Fruit fly (Drosophila melanogaster) whole organism, embryonic: ENCODE measurements around the gene CG5043.
A peak's percentile ranks its signal among the peaks of the same experiment; 100 is the strongest.

Source experiments
- ATbp ChIP-seq: fragments of 200-800 bp; sonication (Bioruptor generic); optimal IDR thresholded peaks from 2 replicates; lab custom pipeline; 2017; ENCODE audit warnings: missing biosample characterization, mild to moderate bottlenecking, missing genetic modification characterization, missing genetic modification reagents
- CG10543 ChIP-seq: fragments of 200-800 bp; sonication (Bioruptor generic); optimal IDR thresholded peaks from 3 replicates; lab custom pipeline; 2017; ENCODE audit warnings: missing biosample characterization, mild to moderate bottlenecking, missing genetic modification characterization, moderate library complexity
- CG11456 ChIP-seq: fragments of 200-800 bp; sonication (Bioruptor generic); IDR thresholded peaks from 3 replicates; pipeline ENCODE4 v1.3.6; 2022; ENCODE audit warnings: missing biosample characterization, missing genetic modification characterization
- CG11560 ChIP-seq: fragments of 200-800 bp; sonication (Bioruptor generic); IDR thresholded peaks from 3 replicates; pipeline ENCODE4 v1.3.6; 2022; ENCODE audit warnings: missing biosample characterization, missing genetic modification characterization
- CG1233 ChIP-seq: fragments of 200-800 bp; sonication (Bioruptor generic); optimal IDR thresholded peaks from 4 replicates; lab custom pipeline; 2018; ENCODE audit warnings: missing biosample characterization, mild to moderate bottlenecking, missing genetic modification characterization
- CG13624 ChIP-seq: fragments of 200-800 bp; sonication (Bioruptor generic); optimal IDR thresholded peaks from 2 replicates; lab custom pipeline; 2016; ENCODE audit warnings: missing biosample characterization, missing genetic modification characterization
- CG14014 ChIP-seq: fragments of 200-800 bp; sonication (Bioruptor generic); IDR thresholded peaks from 2 replicates; pipeline ENCODE4 v1.3.6; 2022; ENCODE audit warnings: missing biosample characterization, missing genetic modification characterization
- CG15269 ChIP-seq: fragments of 200-800 bp; sonication (Bioruptor generic); optimal IDR thresholded peaks from 2 replicates; lab custom pipeline; 2018; ENCODE audit warnings: missing biosample characterization, mild to moderate bottlenecking, missing genetic modification characterization, moderate library complexity
- CG1529 ChIP-seq: fragments of 200-800 bp; sonication (Bioruptor generic); optimal IDR thresholded peaks from 3 replicates; lab custom pipeline; 2018; ENCODE audit warnings: missing biosample characterization, missing genetic modification characterization
- CG16779 ChIP-seq: fragments of 200-800 bp; sonication (Bioruptor generic); IDR thresholded peaks from 2 replicates; pipeline ENCODE4 v1.3.6; 2022; ENCODE audit warnings: missing biosample characterization, missing genetic modification characterization
- CG17359 ChIP-seq: fragments of 200-800 bp; sonication (Bioruptor generic); optimal IDR thresholded peaks from 3 replicates; lab custom pipeline; 2018; ENCODE audit warnings: missing biosample characterization, mild to moderate bottlenecking, missing genetic modification characterization, moderate library complexity
- CG17385 ChIP-seq: fragments of 200-800 bp; sonication (Bioruptor generic); optimal IDR thresholded peaks from 3 replicates; lab custom pipeline; 2018; ENCODE audit warnings: missing biosample characterization, mild to moderate bottlenecking, missing genetic modification characterization
- CG2129 ChIP-seq: fragments of 200-800 bp; sonication (Bioruptor generic); IDR thresholded peaks from 2 replicates; pipeline ENCODE4 v1.3.6; 2022; ENCODE audit warnings: missing biosample characterization, missing genetic modification characterization; ENCODE audit not compliant: partially characterized antibody
- CG2202 ChIP-seq: fragments of 200-800 bp; sonication (Bioruptor generic); optimal IDR thresholded peaks from 2 replicates; lab custom pipeline; 2018; ENCODE audit warnings: missing biosample characterization, mild to moderate bottlenecking, missing genetic modification characterization
- CG30020 ChIP-seq: fragments of 200-800 bp; optimal IDR thresholded peaks from 2 replicates; lab custom pipeline; 2019; ENCODE audit warnings: missing biosample characterization, mild to moderate bottlenecking, missing genetic modification characterization, moderate library complexity
- CG3407 ChIP-seq: fragments of 200-800 bp; sonication (Bioruptor generic); optimal IDR thresholded peaks from 2 replicates; lab custom pipeline; 2018; ENCODE audit warnings: missing biosample characterization, mild to moderate bottlenecking, missing genetic modification characterization
- CG34224 ChIP-seq: fragments of 200-800 bp; sonication (Bioruptor generic); IDR thresholded peaks from 3 replicates; pipeline ENCODE4 v1.3.6; 2022; ENCODE audit warnings: missing biosample characterization, missing genetic modification characterization; ENCODE audit not compliant: partially characterized antibody
- CG5953 ChIP-seq: fragments of 200-800 bp; sonication (Bioruptor generic); IDR thresholded peaks from 2 replicates; pipeline ENCODE4 v1.3.6; 2022; ENCODE audit warnings: missing biosample characterization, missing genetic modification characterization
- CG7357 ChIP-seq: fragments of 200-800 bp; sonication (Bioruptor generic); IDR thresholded peaks from 3 replicates; pipeline ENCODE4 v1.3.6; 2022; ENCODE audit warnings: missing biosample characterization, missing genetic modification characterization
- CG7745 ChIP-seq: fragments of 200-800 bp; sonication (Bioruptor generic); optimal IDR thresholded peaks from 2 replicates; lab custom pipeline; 2018; ENCODE audit warnings: missing biosample characterization, mild to moderate bottlenecking, missing genetic modification characterization, moderate library complexity
- CG7839 ChIP-seq: fragments of 200-800 bp; sonication (Bioruptor generic); optimal IDR thresholded peaks from 3 replicates; lab custom pipeline; 2018; ENCODE audit warnings: missing biosample characterization, mild to moderate bottlenecking, missing genetic modification characterization, moderate library complexity
- CG7928 ChIP-seq: fragments of 200-800 bp; sonication (Bioruptor generic); optimal IDR thresholded peaks from 2 replicates; lab custom pipeline; 2017; ENCODE audit warnings: missing biosample characterization, mild to moderate bottlenecking, missing genetic modification characterization
- CG8765 ChIP-seq: fragments of 200-800 bp; sonication (Bioruptor generic); IDR thresholded peaks from 2 replicates; pipeline ENCODE4 v1.3.6; 2022; ENCODE audit warnings: missing biosample characterization, missing genetic modification characterization
- CG8924 ChIP-seq: fragments of 200-800 bp; optimal IDR thresholded peaks from 3 replicates; lab custom pipeline; 2019; ENCODE audit warnings: missing biosample characterization, mild to moderate bottlenecking, missing genetic modification characterization, moderate library complexity
- CG9817 ChIP-seq: fragments of 200-800 bp; sonication (Bioruptor generic); optimal IDR thresholded peaks from 2 replicates; lab custom pipeline; 2018; ENCODE audit warnings: missing biosample characterization, mild to moderate bottlenecking, missing genetic modification characterization, moderate library complexity
- D ChIP-seq, 2 experiments: fragments of 200-800 bp in 1 of 2; fragments of >200 bp in 1 of 2; sonication (Bioruptor generic) in 1 of 2; optimal IDR thresholded peaks; 2 replicates in 1 of 2; 3 replicates in 1 of 2; lab custom pipeline; 2017; ENCODE audit warnings: mild to moderate bottlenecking in 1 of 2, missing biosample characterization in 1 of 2, missing genetic modification characterization in 1 of 2, missing genetic modification reagents in 1 of 2
- D19A ChIP-seq: fragments of 200-800 bp; optimal IDR thresholded peaks from 3 replicates; lab custom pipeline; 2019; ENCODE audit warnings: missing biosample characterization, mild to moderate bottlenecking, missing genetic modification characterization, moderate library complexity
- Mad ChIP-seq: fragments of 200-800 bp; sonication (Bioruptor generic); optimal IDR thresholded peaks from 2 replicates; lab custom pipeline; 2016; ENCODE audit warnings: missing biosample characterization, missing genetic modification characterization
- Nf-YC ChIP-seq: fragments of 200-800 bp; optimal IDR thresholded peaks from 3 replicates; lab custom pipeline; 2019; ENCODE audit warnings: missing biosample characterization, mild to moderate bottlenecking, missing genetic modification characterization, moderate library complexity
- Rx ChIP-seq: fragments of 200-800 bp; sonication (Bioruptor generic); IDR thresholded peaks from 2 replicates; pipeline ENCODE4 v1.3.6; 2022; ENCODE audit warnings: missing biosample characterization, missing genetic modification characterization
- Usf ChIP-seq: fragments of 200-800 bp; sonication (Bioruptor generic); optimal IDR thresholded peaks from 2 replicates; lab custom pipeline; 2017; ENCODE audit warnings: missing genotype, missing biosample characterization, missing genetic modification characterization
- aop ChIP-seq: fragments of 200-800 bp; sonication (Bioruptor generic); IDR thresholded peaks from 2 replicates; pipeline ENCODE4 v1.3.6; 2022; ENCODE audit warnings: missing biosample characterization, missing genetic modification characterization
- bab2 ChIP-seq: fragments of 200-800 bp; sonication (Bioruptor generic); optimal IDR thresholded peaks from 2 replicates; lab custom pipeline; 2016; ENCODE audit warnings: missing biosample characterization, missing genetic modification characterization
- bcd ChIP-seq: fragments of 200-800 bp; sonication (Bioruptor generic); optimal IDR thresholded peaks from 2 replicates; lab custom pipeline; 2017; ENCODE audit warnings: missing biosample characterization, mild to moderate bottlenecking, missing genetic modification characterization
- br ChIP-seq: fragments of >200 bp; optimal IDR thresholded peaks from 2 replicates; lab custom pipeline; 2017
- cas ChIP-seq: fragments of 200-800 bp; sonication (Bioruptor generic); IDR thresholded peaks from 2 replicates; pipeline ENCODE4 v1.3.6; 2022; ENCODE audit warnings: missing biosample characterization, missing genetic modification characterization
- cato ChIP-seq: fragments of 200-800 bp; sonication (Bioruptor generic); optimal IDR thresholded peaks from 2 replicates; lab custom pipeline; 2016; ENCODE audit warnings: missing biosample characterization, missing genetic modification characterization, borderline replicate concordance
- corto ChIP-seq: fragments of 200-800 bp; sonication (Bioruptor generic); optimal IDR thresholded peaks from 2 replicates; lab custom pipeline; 2016; ENCODE audit warnings: missing biosample characterization, mild to moderate bottlenecking, missing genetic modification characterization, moderate library complexity
- crc ChIP-seq: fragments of 200-800 bp; sonication (Bioruptor generic); optimal IDR thresholded peaks from 2 replicates; lab custom pipeline; 2016; ENCODE audit warnings: missing biosample characterization, missing genetic modification characterization
- croc ChIP-seq: fragments of 200-800 bp; sonication (Bioruptor generic); conservative IDR thresholded peaks from 3 replicates; pipeline ENCODE4 v1.3.6; 2022; ENCODE audit warnings: missing biosample characterization, missing genetic modification characterization
- eyg ChIP-seq: fragments of 200-800 bp; sonication (Bioruptor generic); optimal IDR thresholded peaks from 3 replicates; lab custom pipeline; 2016; ENCODE audit warnings: missing biosample characterization, missing genetic modification characterization
- fd96Cb ChIP-seq: fragments of 200-800 bp; sonication (Bioruptor generic); optimal IDR thresholded peaks from 2 replicates; lab custom pipeline; 2018; ENCODE audit warnings: missing biosample characterization, mild to moderate bottlenecking, missing genetic modification characterization, moderate library complexity
- gsb ChIP-seq: fragments of 200-800 bp; sonication (Bioruptor generic); IDR thresholded peaks from 2 replicates; pipeline ENCODE4 v1.3.6; 2022; ENCODE audit warnings: missing biosample characterization, missing genetic modification characterization
- nau ChIP-seq: fragments of 200-800 bp; sonication (Bioruptor generic); optimal IDR thresholded peaks from 3 replicates; lab custom pipeline; 2017; ENCODE audit warnings: missing biosample characterization, mild to moderate bottlenecking, missing genetic modification characterization, missing genetic modification reagents
- otp ChIP-seq: fragments of 200-800 bp; sonication (Bioruptor generic); IDR thresholded peaks from 3 replicates; pipeline ENCODE4, ENCODE4 v1.3.6; 2022; ENCODE audit warnings: missing biosample characterization, missing genetic modification characterization
- peb ChIP-seq: fragments of 200-800 bp; sonication (Bioruptor generic); IDR thresholded peaks from 2 replicates; pipeline ENCODE4 v1.3.6; 2022; ENCODE audit warnings: missing biosample characterization, missing genetic modification characterization
- sc ChIP-seq, 3 experiments: fragments of >200 bp in 2 of 3; fragments of 200-800 bp in 1 of 3; sonication (Bioruptor generic) in 1 of 3; optimal IDR thresholded peaks; 2 replicates in 2 of 3; 3 replicates in 1 of 3; lab custom pipeline; 2017; ENCODE audit warnings: mild to moderate bottlenecking in 1 of 3, missing biosample characterization in 1 of 3, missing genetic modification characterization in 1 of 3, missing genetic modification reagents in 1 of 3
- tll ChIP-seq, 2 experiments: fragments of 200-800 bp in 1 of 2; fragments of >200 bp in 1 of 2; sonication (Bioruptor generic) in 1 of 2; optimal IDR thresholded peaks; 2 replicates each; lab custom pipeline; 2017 to 2019; ENCODE audit warnings: missing biosample characterization in 2 of 2, missing genetic modification characterization in 2 of 2, mild to moderate bottlenecking in 1 of 2, moderate library complexity in 1 of 2
- tx ChIP-seq: fragments of 200-800 bp; sonication (Bioruptor generic); optimal IDR thresholded peaks from 2 replicates; lab custom pipeline; 2016; ENCODE audit warnings: missing biosample characterization, missing genetic modification characterization

Gene CG5043

DNA sequence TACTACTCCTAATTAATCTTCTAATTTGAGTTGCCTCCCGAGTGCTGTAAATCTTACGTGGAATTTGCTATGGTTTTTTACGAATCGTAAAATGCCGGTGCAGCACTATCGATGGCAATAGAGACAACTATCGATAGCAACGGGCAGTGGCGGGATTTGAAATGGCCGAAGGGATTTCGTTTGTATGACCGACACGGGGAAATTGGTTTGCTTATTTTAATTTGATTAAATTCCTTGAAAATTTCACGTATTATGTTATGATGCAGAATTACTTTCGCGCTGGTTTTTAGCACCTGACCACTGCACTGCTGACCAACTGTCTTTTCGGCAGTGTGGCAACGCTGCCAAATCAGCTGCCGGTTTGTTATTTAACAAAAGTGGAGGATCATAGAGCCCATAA, 50.5 kb downstream of the CG5043 start, which contains the start of the genes GCS2beta and CG5131 (continued):
- TF ChIP-seq croc (GFP tag; lab: Robert Waterston, UW): peak; percentile 82
- TF ChIP-seq CG10543 (GFP tag; lab: Kevin White, UChicago): peak; percentile 71
- TF ChIP-seq gsb (GFP tag; lab: Robert Waterston, UW): peak; percentile 89
- peak; percentile 85 for TF ChIP-seq peb (GFP tag; lab: Robert Waterston, UW)
- TF ChIP-seq CG7928: peak; percentile 70
- TF ChIP-seq br: no peak
- TF ChIP-seq D19A (tag; lab: Kevin White, UChicago): no peak
- TF ChIP-seq nau (GFP tag; lab: Kevin White, UChicago): peak; percentile 85
- TF ChIP-seq cato: peak; percentile 89
- no peak for TF ChIP-seq sc (optimal IDR thresholded peaks at IDR 0.05; lab: Kevin White, UChicago)
- TF ChIP-seq sc (GFP tag; optimal IDR thresholded peaks at IDR 0.05; lab: Kevin White, UChicago): peak; percentile 72
- TF ChIP-seq crc (GFP tag; lab: Kevin White, UChicago): peak; percentile 92
- TF ChIP-seq CG11560: peak; percentile 88
- TF ChIP-seq cas (GFP tag; lab: Robert Waterston, UW): peak; percentile 87
- TF ChIP-seq aop (GFP tag; lab: Robert Waterston, UW): peak; percentile 65; the same call in 1 of the 2 replicates
- TF ChIP-seq CG17359: peak; percentile 88
- TF ChIP-seq CG14014 (GFP tag; lab: Robert Waterston, UW): peak; percentile 95
- no peak for TF ChIP-seq Nf-YC (tag; lab: Kevin White, UChicago)
- peak; percentile 83 for TF ChIP-seq CG8765
- peak; percentile 78 for TF ChIP-seq CG17385 (GFP tag; lab: Kevin White, UChicago)
- peak; percentile 64 for TF ChIP-seq CG2202 (tag; lab: Kevin White, UChicago)
- peak; percentile 75; the same call in 2 of the 3 replicates for TF ChIP-seq otp (GFP tag; lab: Robert Waterston, UW)
- peak; percentile 86 for TF ChIP-seq fd96Cb (tag; lab: Kevin White, UChicago)
- TF ChIP-seq Usf (GFP tag; lab: Kevin White, UChicago): peak; percentile 81
- TF ChIP-seq CG7839 (tag; lab: Kevin White, UChicago): peak; percentile 89
- peak; percentile 96 for TF ChIP-seq CG9817 (tag; lab: Kevin White, UChicago)
- TF ChIP-seq CG3407 (GFP tag; lab: Kevin White, UChicago): peak; percentile 78
- TF ChIP-seq bab2 (GFP tag; lab: Kevin White, UChicago): peak; percentile 96
- peak; percentile 48 for TF ChIP-seq corto (GFP tag; lab: Kevin White, UChicago)
- no peak for TF ChIP-seq tll (GFP tag; optimal IDR thresholded peaks at IDR 0.05; lab: Kevin White, UChicago)
- peak; percentile 77 for TF ChIP-seq CG1529 (GFP tag; lab: Kevin White, UChicago)
- no peak for TF ChIP-seq CG7745
- peak; percentile 91 for TF ChIP-seq CG16779 (GFP tag; lab: Robert Waterston, UW)
- TF ChIP-seq Rx: peak; percentile 94
- peak; percentile 80 for TF ChIP-seq CG5953
- peak; percentile 97 for TF ChIP-seq Mad (GFP tag; lab: Kevin White, UChicago)
- peak; percentile 97 for TF ChIP-seq CG11456 (GFP tag; lab: Robert Waterston, UW)
- peak; percentile 87 for TF ChIP-seq CG8924 (tag; lab: Kevin White, UChicago)
- TF ChIP-seq tx (GFP tag; lab: Kevin White, UChicago): peak; percentile 96
- TF ChIP-seq CG34224: peak; percentile 90
- no peak for TF ChIP-seq D (optimal IDR thresholded peaks at IDR 0.05; lab: Kevin White, UChicago)
- peak; percentile 79 for TF ChIP-seq D (GFP tag; optimal IDR thresholded peaks at IDR 0.05; lab: Kevin White, UChicago)
- TF ChIP-seq CG1233 (GFP tag; lab: Kevin White, UChicago): peak; percentile 88
- peak; percentile 92 for TF ChIP-seq eyg (GFP tag; lab: Kevin White, UChicago)
- peak; percentile 93 for TF ChIP-seq bcd
- TF ChIP-seq CG7357: peak; percentile 87
- TF ChIP-seq CG2129 (GFP tag; lab: Robert Waterston, UW): peak; percentile 84
- peak; percentile 96 for TF ChIP-seq CG13624 (GFP tag; lab: Kevin White, UChicago)
- TF ChIP-seq CG15269: peak; percentile 89
- TF ChIP-seq ATbp (GFP tag; lab: Kevin White, UChicago): peak; percentile 80
- TF ChIP-seq CG30020 (tag; lab: Kevin White, UChicago): peak; percentile 66
